Worm (Caenorhabditis elegans) whole organism, early embryonic: Measurements from ENCODE around the gene K07E3.2.

Source experiments
- B0310.2 ChIP-seq: sonication (generic microtip); optimal IDR thresholded peaks from 2 replicates; lab custom pipeline; 2016; ENCODE audit warnings: mild to moderate bottlenecking, missing genetic modification characterization, missing compliant biosample characterization
- F13C5.2 ChIP-seq: sonication (generic microtip); optimal IDR thresholded peaks from 2 replicates; lab custom pipeline; 2017; ENCODE audit warnings: mild to moderate bottlenecking, missing genetic modification characterization, inconsistent platforms, missing compliant biosample characterization
- aly-1 ChIP-seq: sonication (generic microtip); optimal IDR thresholded peaks from 2 replicates; lab custom pipeline; 2016; ENCODE audit warnings: missing genetic modification characterization, missing compliant biosample characterization
- ama-1 ChIP-seq: fragments of 150-350 bp; optimal IDR thresholded peaks from 2 replicates; lab custom pipeline; 2014
- ceh-13 ChIP-seq: fragments of 200-800 bp; sonication (Bioruptor generic); optimal IDR thresholded peaks from 2 replicates; lab custom pipeline; 2018; ENCODE audit warnings: mild to moderate bottlenecking, missing genetic modification characterization, missing compliant biosample characterization
- ceh-36 ChIP-seq: sonication (generic microtip); optimal IDR thresholded peaks from 2 replicates; lab custom pipeline; 2016; ENCODE audit warnings: missing genetic modification characterization, inconsistent platforms, missing compliant biosample characterization
- ets-7 ChIP-seq: sonication (generic microtip); optimal IDR thresholded peaks from 2 replicates; lab custom pipeline; 2016; ENCODE audit warnings: missing genotype, missing genetic modification characterization, missing compliant biosample characterization
- flt-1 ChIP-seq: fragments of 200-800 bp; sonication (Bioruptor generic); IDR thresholded peaks from 2 replicates; pipeline ENCODE4 v1.3.6; 2022; ENCODE audit warnings: missing genetic modification characterization, missing compliant biosample characterization
- hmbx-1 ChIP-seq: sonication (generic microtip); optimal IDR thresholded peaks from 2 replicates; lab custom pipeline; 2016; ENCODE audit warnings: mild to moderate bottlenecking, missing genetic modification characterization, missing compliant biosample characterization
- hmg-4 ChIP-seq: fragments of 200-800 bp; sonication (Bioruptor generic); optimal IDR thresholded peaks from 2 replicates; lab custom pipeline; 2018; ENCODE audit warnings: mild to moderate bottlenecking, missing genetic modification characterization, missing compliant biosample characterization
- hnd-1 ChIP-seq: sonication (generic microtip); optimal IDR thresholded peaks from 2 replicates; lab custom pipeline; 2016; ENCODE audit warnings: missing genetic modification characterization, missing compliant biosample characterization
- pes-1 ChIP-seq: fragments of 200-800 bp; sonication (Bioruptor generic); IDR thresholded peaks from 2 replicates; pipeline ENCODE4 v1.3.6; 2022; ENCODE audit warnings: missing genetic modification reagents, missing genetic modification characterization, missing compliant biosample characterization
- scrt-1 ChIP-seq: fragments of 200-800 bp; sonication (Bioruptor generic); IDR thresholded peaks from 2 replicates; pipeline ENCODE4 v1.3.6; 2022; ENCODE audit warnings: missing genetic modification characterization, missing compliant biosample characterization
- sea-1 ChIP-seq: fragments of 200-800 bp; sonication (Bioruptor generic); conservative IDR thresholded peaks from 2 replicates; pipeline ENCODE4 v1.3.6; 2022; ENCODE audit warnings: missing genetic modification characterization, missing compliant biosample characterization
- tbx-11 ChIP-seq: fragments of 200-800 bp; sonication (Bioruptor generic); IDR thresholded peaks from 2 replicates; pipeline ENCODE4 v1.3.6; 2022; ENCODE audit warnings: missing genetic modification characterization, missing compliant biosample characterization
- tbx-37 ChIP-seq: fragments of 200-800 bp; sonication (Bioruptor generic); conservative IDR thresholded peaks from 2 replicates; pipeline ENCODE4 v1.3.6; 2022; ENCODE audit warnings: missing genetic modification reagents, missing genetic modification characterization, missing compliant biosample characterization
- tra-4 ChIP-seq: sonication (generic microtip); optimal IDR thresholded peaks from 2 replicates; lab custom pipeline; 2017; ENCODE audit warnings: missing genetic modification characterization, missing compliant biosample characterization

K07E3.2 gene

DNA sequence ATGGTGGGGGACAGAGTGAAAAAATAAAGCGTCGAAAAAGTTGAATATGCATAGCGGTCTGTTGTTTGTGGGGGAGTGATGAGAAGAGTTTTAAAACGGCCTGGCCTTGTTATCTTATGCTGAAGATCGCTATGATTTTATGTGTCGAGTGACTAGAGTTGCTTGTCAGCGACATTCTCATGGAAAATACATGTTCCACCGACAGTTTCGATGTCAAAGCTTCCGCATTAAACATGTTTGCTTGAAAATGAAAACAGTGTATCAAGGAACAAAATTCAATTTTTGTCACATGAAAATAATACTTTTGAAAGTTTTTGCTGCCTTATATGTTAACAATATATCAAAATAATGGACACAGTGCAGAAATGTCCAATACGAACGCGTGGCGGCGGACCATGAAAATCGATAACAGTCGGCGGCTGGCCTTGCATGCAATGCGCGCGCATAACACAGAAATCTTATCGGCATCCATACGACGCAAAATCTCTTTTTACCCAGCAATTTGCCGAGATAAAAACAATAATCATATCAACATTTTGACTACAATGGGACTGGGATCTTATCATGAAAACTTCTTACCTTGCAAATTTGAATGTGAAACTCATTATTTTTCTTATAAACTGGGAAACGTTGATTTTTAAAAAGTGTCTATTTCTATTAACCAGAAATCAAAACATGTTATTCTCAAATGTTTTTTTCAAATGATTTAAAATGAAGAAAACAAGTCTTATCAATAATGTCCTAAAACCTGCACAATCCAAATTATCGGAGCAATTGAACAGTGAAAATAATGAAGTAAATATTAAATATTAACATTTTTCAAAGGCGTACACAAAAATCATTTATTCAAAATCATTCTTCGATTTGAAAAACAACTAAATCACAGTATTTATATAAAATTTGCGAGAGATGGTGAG, 17.1 kb upstream of the K07E3.2 start:
- TF ChIP-seq scrt-1 (GFP tag; lab: Robert Waterston, UW) (no peak), tra-4 (tag; lab: Kevin White, UChicago) (no peak), F13C5.2 (tag; lab: Kevin White, UChicago) (no peak), ceh-36 (tag; lab: Kevin White, UChicago) (no peak), hmbx-1 (tag; lab: Kevin White, UChicago) (no peak), pes-1 (GFP tag; lab: Robert Waterston, UW) (no peak), ceh-13 (no peak), flt-1 (no peak), B0310.2 (no peak), aly-1 (tag; lab: Kevin White, UChicago) (no peak), tbx-37 (GFP tag; lab: Robert Waterston, UW) (no peak), sea-1 (GFP tag; lab: Robert Waterston, UW) (no peak), ama-1 (lab: Kevin White, UChicago) (no peak), tbx-11 (no peak), hnd-1 (tag; lab: Kevin White, UChicago) (no peak), ets-7 (tag; lab: Kevin White, UChicago) (no peak), hmg-4 (GFP tag; lab: Kevin White, UChicago) (no peak)

DNA sequence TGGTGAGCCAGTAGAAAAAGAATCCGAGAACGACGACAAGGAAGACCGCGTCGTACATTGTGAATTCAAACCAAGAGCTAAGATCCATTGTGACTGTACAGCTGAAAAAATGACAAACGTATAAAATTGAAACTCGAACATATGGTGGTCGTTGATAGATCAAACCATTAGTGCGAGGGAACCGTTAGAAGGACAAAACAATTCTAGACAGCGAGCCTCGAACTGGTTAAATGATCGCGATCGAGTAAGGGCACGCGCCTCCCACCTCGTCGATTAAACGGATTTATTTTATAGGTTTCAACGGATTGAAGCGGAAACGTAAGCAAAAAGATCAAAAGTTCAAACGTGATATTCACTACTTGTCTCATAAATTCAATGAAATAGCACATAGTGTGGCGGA, 15.6 kb upstream of the K07E3.2 start, which contains the start of gene vem-1:
TSS of gene vem-1 (minus strand) at position 101 of the 400 bp plus-strand sequence.
- TF ChIP-seq hmg-4 (GFP tag; lab: Kevin White, UChicago) (no peak), pes-1 (GFP tag; lab: Robert Waterston, UW) (no peak), hmbx-1 (tag; lab: Kevin White, UChicago) (no peak)

DNA sequence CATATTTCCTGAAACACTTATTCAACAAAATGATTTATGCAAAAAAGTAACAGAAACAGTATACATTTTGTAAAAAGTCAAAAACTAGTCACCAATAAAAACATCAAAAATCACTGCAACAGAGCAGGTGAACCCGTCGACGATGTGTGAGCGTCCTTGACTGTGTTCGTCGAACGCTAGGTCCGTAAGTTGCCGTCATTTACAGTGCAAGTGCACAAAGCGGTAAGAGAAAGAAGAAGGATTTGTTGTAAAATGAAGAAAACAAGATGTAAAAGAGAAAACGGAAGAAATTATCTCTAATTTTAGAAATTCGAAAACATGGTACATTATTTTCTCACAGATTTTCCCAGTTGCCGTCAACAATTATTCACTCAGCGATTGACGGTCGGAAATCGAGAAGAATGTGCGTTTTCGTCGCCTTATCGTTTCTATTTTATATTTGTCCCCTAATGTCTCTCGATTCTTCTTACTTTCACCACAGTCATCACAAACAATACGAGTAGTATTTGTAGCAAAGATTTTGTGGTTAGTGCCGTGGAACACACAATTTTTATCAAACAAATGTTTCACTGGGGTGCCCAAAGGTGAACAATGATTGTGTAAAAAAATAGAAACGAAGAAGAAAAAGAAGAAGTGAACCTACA, 14.7 kb upstream of the K07E3.2 start:
- no peak for TF ChIP-seq tbx-37 (GFP tag; lab: Robert Waterston, UW)
- no peak for TF ChIP-seq tra-4 (tag; lab: Kevin White, UChicago)
- TF ChIP-seq sea-1 (GFP tag; lab: Robert Waterston, UW): no peak
- TF ChIP-seq scrt-1 (GFP tag; lab: Robert Waterston, UW): no peak
- TF ChIP-seq flt-1: no peak
- no peak for TF ChIP-seq tbx-11
- no peak for TF ChIP-seq ets-7 (tag; lab: Kevin White, UChicago)
- no peak for TF ChIP-seq hnd-1 (tag; lab: Kevin White, UChicago)

DNA sequence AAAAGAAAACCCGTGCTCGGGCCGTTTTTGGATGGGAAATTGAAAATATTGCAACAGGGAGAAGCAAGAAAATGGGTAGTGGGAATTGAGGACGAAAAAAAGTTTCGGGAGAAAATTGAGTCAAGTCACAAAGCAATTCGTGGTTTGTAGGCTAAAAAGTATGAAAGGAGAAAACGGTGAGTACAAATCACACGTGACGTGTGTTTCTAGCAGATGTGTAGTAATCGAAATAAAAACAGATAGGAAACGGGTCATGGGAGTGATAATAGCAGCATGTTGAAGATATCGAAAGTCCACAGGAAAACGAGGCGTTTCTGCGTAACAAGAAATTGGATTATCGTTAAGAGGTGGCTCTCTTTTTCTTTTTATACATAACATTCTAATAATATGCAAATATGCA, 14.2 kb upstream of the K07E3.2 start:
- TF ChIP-seq tbx-37 (GFP tag; lab: Robert Waterston, UW) (no peak), pes-1 (GFP tag; lab: Robert Waterston, UW) (no peak), B0310.2 (no peak)

DNA sequence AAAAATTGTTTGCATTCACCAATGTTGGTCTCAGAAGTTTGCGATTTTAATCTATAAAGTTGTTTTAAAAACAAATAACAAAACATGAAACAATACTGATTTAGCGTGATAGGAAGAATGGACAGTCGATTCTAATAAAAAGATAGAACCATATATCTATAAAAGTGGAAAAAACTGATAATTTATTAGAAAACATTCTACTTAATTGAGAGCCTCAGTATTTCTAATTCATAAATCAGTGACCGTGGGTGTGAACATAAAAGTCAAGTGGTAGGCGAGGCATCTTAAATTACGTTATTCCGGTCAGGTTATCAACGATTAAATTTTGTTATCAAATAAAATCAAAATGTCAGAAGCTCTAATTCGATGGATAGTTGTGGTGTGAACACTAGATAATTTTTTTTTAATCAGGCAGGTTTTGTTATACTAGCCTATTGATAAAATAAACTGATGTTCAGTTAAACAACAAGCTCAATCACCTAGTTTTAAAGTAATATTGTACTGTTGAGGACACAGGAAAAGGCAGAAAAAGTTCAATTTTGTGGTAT, 5.2 kb upstream of the K07E3.2 start, which contains the start of gene catp-5:
TSS of gene catp-5 (minus strand) at position 51 of the 548 bp plus-strand sequence.
- TF ChIP-seq tra-4 (tag; lab: Kevin White, UChicago): no peak
- TF ChIP-seq ama-1 (lab: Kevin White, UChicago): no peak
- TF ChIP-seq F13C5.2 (tag; lab: Kevin White, UChicago): no peak
- TF ChIP-seq hnd-1 (tag; lab: Kevin White, UChicago): no peak
- TF ChIP-seq ceh-36 (tag; lab: Kevin White, UChicago): no peak
- no peak for TF ChIP-seq scrt-1 (GFP tag; lab: Robert Waterston, UW)
- TF ChIP-seq tbx-37 (GFP tag; lab: Robert Waterston, UW): no peak
- no peak for TF ChIP-seq B0310.2
- TF ChIP-seq aly-1 (tag; lab: Kevin White, UChicago): no peak
- TF ChIP-seq flt-1: no peak
- TF ChIP-seq hmg-4 (GFP tag; lab: Kevin White, UChicago): no peak
- TF ChIP-seq ceh-13: no peak
- no peak for TF ChIP-seq hmbx-1 (tag; lab: Kevin White, UChicago)

DNA sequence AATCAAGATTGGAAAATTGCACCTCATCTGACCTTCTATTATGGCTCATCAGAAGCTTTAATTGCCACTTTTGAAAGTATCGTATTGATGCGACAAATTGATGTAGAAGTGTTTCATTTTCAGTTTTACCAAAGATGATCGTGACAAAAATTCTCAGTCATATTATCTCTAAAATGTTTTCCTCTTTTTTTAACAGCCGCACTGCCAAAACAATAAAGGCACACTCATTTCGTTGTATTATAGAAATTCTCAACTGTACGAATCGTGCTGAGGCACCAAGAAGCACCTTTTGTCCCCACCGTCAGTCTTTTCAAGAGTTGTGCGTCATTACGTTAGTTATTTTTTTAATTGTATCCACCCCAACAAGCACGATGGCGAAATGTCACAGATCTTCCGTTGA, 3.8 kb downstream of the K07E3.2 start, which contains the start of gene K07E3.9:
TSS of gene K07E3.9 (plus strand) at position 301 of the 400 bp plus-strand sequence.
- TF ChIP-seq ceh-13 (no peak), sea-1 (GFP tag; lab: Robert Waterston, UW) (no peak), tra-4 (tag; lab: Kevin White, UChicago) (no peak), pes-1 (GFP tag; lab: Robert Waterston, UW) (no peak), hmg-4 (GFP tag; lab: Kevin White, UChicago) (no peak), ama-1 (lab: Kevin White, UChicago) (no peak), ets-7 (tag; lab: Kevin White, UChicago) (no peak), scrt-1 (GFP tag; lab: Robert Waterston, UW) (no peak), flt-1 (no peak), tbx-37 (GFP tag; lab: Robert Waterston, UW) (no peak), hnd-1 (tag; lab: Kevin White, UChicago) (no peak), aly-1 (tag; lab: Kevin White, UChicago) (no peak), hmbx-1 (tag; lab: Kevin White, UChicago) (no peak), B0310.2 (no peak), F13C5.2 (tag; lab: Kevin White, UChicago) (no peak), ceh-36 (tag; lab: Kevin White, UChicago) (no peak), tbx-11 (no peak)

DNA sequence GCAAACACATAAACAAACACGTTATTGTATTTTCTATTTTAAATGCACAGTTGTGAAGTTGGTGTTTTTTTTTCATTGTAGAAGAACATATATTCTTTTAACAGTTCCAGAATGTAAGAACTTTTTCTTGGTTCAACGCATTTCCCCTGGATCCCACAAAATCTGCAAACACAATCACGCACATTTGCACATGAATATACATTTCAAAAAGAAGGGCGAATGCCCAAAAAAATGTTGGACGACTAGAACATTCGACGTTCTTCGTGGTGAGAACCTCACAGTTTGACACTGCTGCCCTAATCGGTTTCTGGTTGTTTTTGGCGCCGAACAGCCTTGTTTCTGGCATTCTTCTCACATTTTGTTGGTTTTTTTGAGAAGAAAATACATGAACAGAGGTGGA, 5.4 kb downstream of the K07E3.2 start:
- no peak for TF ChIP-seq B0310.2
- no peak for TF ChIP-seq sea-1 (GFP tag; lab: Robert Waterston, UW)
- TF ChIP-seq ama-1 (lab: Kevin White, UChicago): no peak
- no peak for TF ChIP-seq tra-4 (tag; lab: Kevin White, UChicago)
- no peak for TF ChIP-seq tbx-37 (GFP tag; lab: Robert Waterston, UW)
- TF ChIP-seq ets-7 (tag; lab: Kevin White, UChicago): no peak
- no peak for TF ChIP-seq hmbx-1 (tag; lab: Kevin White, UChicago)
- no peak for TF ChIP-seq scrt-1 (GFP tag; lab: Robert Waterston, UW)
- TF ChIP-seq F13C5.2 (tag; lab: Kevin White, UChicago): no peak
- TF ChIP-seq pes-1 (GFP tag; lab: Robert Waterston, UW): no peak
- no peak for TF ChIP-seq hmg-4 (GFP tag; lab: Kevin White, UChicago)
- TF ChIP-seq tbx-11: no peak
- TF ChIP-seq ceh-36 (tag; lab: Kevin White, UChicago): no peak
- TF ChIP-seq aly-1 (tag; lab: Kevin White, UChicago): no peak
- no peak for TF ChIP-seq ceh-13
- TF ChIP-seq flt-1: no peak
- no peak for TF ChIP-seq hnd-1 (tag; lab: Kevin White, UChicago)
